Worm (Caenorhabditis elegans) whole organism, late embryonic: ENCODE results near the gene pnp-1.

Experiments
- T23F11.4 ChIP-seq: fragments of 200-800 bp; sonication (Bioruptor generic); optimal IDR thresholded peaks from 2 replicates; lab custom pipeline; 2018; ENCODE audit warnings: mild to moderate bottlenecking, missing genetic modification characterization, missing compliant biosample characterization
- ceh-24 ChIP-seq: sonication (generic microtip); optimal IDR thresholded peaks from 2 replicates; lab custom pipeline; 2016; ENCODE audit warnings: mild to moderate bottlenecking, missing genetic modification characterization, missing compliant biosample characterization
- pag-3 ChIP-seq: sonication (generic microtip); optimal IDR thresholded peaks from 2 replicates; lab custom pipeline; 2016; ENCODE audit warnings: missing compliant biosample characterization, missing genetic modification characterization, borderline replicate concordance
- tbx-7 ChIP-seq: sonication (generic microtip); optimal IDR thresholded peaks from 2 replicates; lab custom pipeline; 2016; ENCODE audit warnings: missing genotype, missing genetic modification characterization, missing compliant biosample characterization

ce11 chrIV:261607-262006 lies 36.5 kb downstream of the pnp-1 start, which contains the start of gene pqbp-1.1:
- TF ChIP-seq ceh-24 (tag; lab: Kevin White, UChicago), result no peak
- no peak for TF ChIP-seq tbx-7 (tag; lab: Kevin White, UChicago)
- TF ChIP-seq T23F11.4 (GFP tag; lab: Kevin White, UChicago), result no peak
- TF ChIP-seq pag-3, result no peak
